Fruit fly (Drosophila melanogaster): Measurements from ENCODE around the gene Cp7Fb.

Cp7Fb gene

DNA sequence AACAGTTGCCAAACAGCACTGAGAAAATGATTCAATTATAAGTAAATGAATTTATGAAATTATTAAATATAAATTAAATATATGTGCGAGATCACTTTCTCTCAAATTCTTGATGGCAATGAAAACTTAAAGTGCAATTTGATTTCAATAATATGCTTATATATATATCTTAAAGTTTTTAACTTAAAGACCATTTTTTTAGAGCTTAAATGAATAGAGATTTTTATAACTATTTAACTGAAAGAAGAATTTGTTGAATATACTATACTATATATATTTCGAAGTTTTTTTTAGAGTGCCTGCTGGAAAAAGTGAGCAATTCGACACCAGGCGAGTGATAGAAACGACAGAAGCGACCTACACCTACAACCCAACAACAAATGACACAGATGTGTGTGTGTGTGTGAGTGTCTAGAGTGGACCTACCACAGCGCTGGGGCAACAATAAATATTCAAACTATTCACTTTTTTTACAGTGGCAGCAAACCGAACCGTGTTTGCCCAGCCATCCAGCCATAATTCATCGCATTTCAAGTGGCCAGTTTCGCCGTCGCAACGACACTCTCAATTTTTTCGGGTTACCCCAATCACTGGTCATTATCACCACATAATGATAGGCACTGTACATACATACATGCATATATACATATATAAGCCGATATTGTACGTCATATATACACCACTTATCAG lies 28.6 kb upstream of the Cp7Fb start (continued):
- no peak for TF ChIP-seq HmgD (GFP tag; optimal IDR thresholded peaks at IDR 0.05)
- peak; percentile 67 for TF ChIP-seq Ptx1 (GFP tag; IDR thresholded peaks at IDR 0.05)
- peak; percentile 60 for TF ChIP-seq Rfx (GFP tag; IDR thresholded peaks at IDR 0.05)
- TF ChIP-seq so (GFP tag; IDR thresholded peaks at IDR 0.05): 0 out of 3 replicates have a peak, but pooled peaks have one; percentile 37
- TF ChIP-seq CG18599 (GFP tag; optimal IDR thresholded peaks at IDR 0.05): peak; percentile 37
- TF ChIP-seq CG2875 (GFP tag; optimal IDR thresholded peaks at IDR 0.05): no peak
- TF ChIP-seq Dip3 (GFP tag; optimal IDR thresholded peaks at IDR 0.05): no peak
- 0 out of 3 replicates have a peak, but pooled peaks have one; percentile 51 for TF ChIP-seq CG6175 (GFP tag; IDR thresholded peaks at IDR 0.05)
- peak in 1 of 2 experiments; percentile 11 for TF ChIP-seq Pdp1 (GFP tag; optimal IDR thresholded peaks at IDR 0.05)
- TF ChIP-seq Hey (tag; optimal IDR thresholded peaks at IDR 0.05): no peak
- peak; percentile 5 for TF ChIP-seq tin (GFP tag; optimal IDR thresholded peaks at IDR 0.05)
- peak; percentile 86 for TF ChIP-seq CG10979 (tag; optimal IDR thresholded peaks at IDR 0.05)
- peak; percentile 61 for TF ChIP-seq Spps (tag; optimal IDR thresholded peaks at IDR 0.05)
- TF ChIP-seq Xbp1 (GFP tag; optimal IDR thresholded peaks at IDR 0.05): peak; percentile 35
- peak; percentile 49 for TF ChIP-seq CG4424 (GFP tag; optimal IDR thresholded peaks at IDR 0.05)
- peak; percentile 17 for TF ChIP-seq Six4 (GFP tag; optimal IDR thresholded peaks at IDR 0.05)
- TF ChIP-seq CG8281 (tag; optimal IDR thresholded peaks at IDR 0.05): peak; percentile 7
- no peak for TF ChIP-seq NFAT (GFP tag; IDR thresholded peaks at IDR 0.05)
- TF ChIP-seq crc (GFP tag; optimal IDR thresholded peaks at IDR 0.05): no peak
- TF ChIP-seq trem (tag; optimal IDR thresholded peaks at IDR 0.05): peak; percentile 74
- peak; percentile 11 for TF ChIP-seq BtbVII (GFP tag; optimal IDR thresholded peaks at IDR 0.05)
- no peak for TF ChIP-seq Dek (tag; optimal IDR thresholded peaks at IDR 0.05)
- no peak for TF ChIP-seq en (GFP tag; optimal IDR thresholded peaks at IDR 0.05)
- no peak for TF ChIP-seq CG32532 (GFP tag; IDR thresholded peaks at IDR 0.05)
- no peak for TF ChIP-seq Max (GFP tag; optimal IDR thresholded peaks at IDR 0.05)
- no peak for TF ChIP-seq CG10654 (GFP tag; optimal IDR thresholded peaks at IDR 0.05)
- TF ChIP-seq B-H2 (GFP tag; optimal IDR thresholded peaks at IDR 0.05): no peak
- TF ChIP-seq Optix (GFP tag; IDR thresholded peaks at IDR 0.05): no peak
- peak; percentile 50 for TF ChIP-seq CG17385 (GFP tag; optimal IDR thresholded peaks at IDR 0.05)
- TF ChIP-seq C15 (GFP tag; IDR thresholded peaks at IDR 0.05): no peak
- no peak for TF ChIP-seq CG14860 (GFP tag; IDR thresholded peaks at IDR 0.05; ENCODE audit: partially characterized antibody)
- peak; percentile 11 for TF ChIP-seq Usf (GFP tag; optimal IDR thresholded peaks at IDR 0.05)
- TF ChIP-seq ap (GFP tag; IDR thresholded peaks at IDR 0.05): 0 out of 2 replicates have a peak, but pooled peaks have one; percentile 33
- no peak for TF ChIP-seq CG18476 (GFP tag; optimal IDR thresholded peaks at IDR 0.05)
- TF ChIP-seq p53 (GFP tag; optimal IDR thresholded peaks at IDR 0.05): no peak
- TF ChIP-seq chm (GFP tag; IDR thresholded peaks at IDR 0.05): 0 out of 2 replicates have a peak, but pooled peaks have one; percentile 51
- TF ChIP-seq CG9727 (GFP tag; optimal IDR thresholded peaks at IDR 0.05): peak; percentile 84
- peak; percentile 92 for TF ChIP-seq dmrt11E (tag; optimal IDR thresholded peaks at IDR 0.05)
- peak; percentile 32 for TF ChIP-seq Abd-B (GFP tag; optimal IDR thresholded peaks at IDR 0.05)
- no peak for TF ChIP-seq wek (GFP tag; optimal IDR thresholded peaks at IDR 0.05)
- TF ChIP-seq pan (optimal IDR thresholded peaks at IDR 0.05): no peak
- no peak for TF ChIP-seq pan (GFP tag; optimal IDR thresholded peaks at IDR 0.05 in 1 of 2, IDR thresholded peaks at IDR 0.05 in 1 of 2)
- TF ChIP-seq sob (GFP tag; IDR thresholded peaks at IDR 0.05): no peak
- TF ChIP-seq CG32767 (GFP tag; IDR thresholded peaks at IDR 0.05): no peak
- TF ChIP-seq Elba2 (GFP tag; optimal IDR thresholded peaks at IDR 0.05): no peak
- peak; percentile 35 for TF ChIP-seq CG1603 (tag; optimal IDR thresholded peaks at IDR 0.05)
- TF ChIP-seq CG9876 (GFP tag; optimal IDR thresholded peaks at IDR 0.05): no peak
- no peak for TF ChIP-seq Ets97D (GFP tag; optimal IDR thresholded peaks at IDR 0.05)
- TF ChIP-seq cwo (GFP tag; optimal IDR thresholded peaks at IDR 0.05): peak; percentile 11
- no peak for TF ChIP-seq CG17612 (GFP tag; IDR thresholded peaks at IDR 0.05)

Measured in whole organism, embryonic.